Comparison of ENCODE assay signal across 1 fruit fly cellular context in genomic region chr3R:8300928-8301752, dm6.
TF ChIP-seq lines count a peak whose summit lies in the region.

TSS of gene CG9626 (minus strand) at chr3R:8300978.
TSS of gene mRpL1 (plus strand) at chr3R:8301440.

TF ChIP-seq in whole organism, embryonic, 481 proteins besides CTCF, POLR2A, EP300 and RAD21 (continued from another document):
- TF ChIP-seq CG31441 (GFP tag; IDR thresholded peaks at IDR 0.05; lab: Robert Waterston, UW) = no peak
- 0 out of 2 replicates have a peak, but pooled peaks have one; percentile 23 for TF ChIP-seq Bgb (GFP tag; IDR thresholded peaks at IDR 0.05; lab: Robert Waterston, UW; ENCODE audit: partially characterized antibody)
- TF ChIP-seq caup (GFP tag; optimal IDR thresholded peaks at IDR 0.05; lab: Kevin White, UChicago; ENCODE audit: severe bottlenecking) = no peak
- peak; percentile 45 for TF ChIP-seq CG17829 (tag; optimal IDR thresholded peaks at IDR 0.05; lab: Kevin White, UChicago)
- peak; percentile 6 for TF ChIP-seq dmrt11E (tag; optimal IDR thresholded peaks at IDR 0.05; lab: Kevin White, UChicago)
- TF ChIP-seq fd102C (GFP tag; optimal IDR thresholded peaks at IDR 0.05; lab: Kevin White, UChicago) = no peak
- no peak for TF ChIP-seq CG18011 (GFP tag; optimal IDR thresholded peaks at IDR 0.05; lab: Kevin White, UChicago)
- no peak for TF ChIP-seq NC2α (GFP tag; optimal IDR thresholded peaks at IDR 0.05; lab: Kevin White, UChicago)
- TF ChIP-seq sima (GFP tag; optimal IDR thresholded peaks at IDR 0.05; lab: Kevin White, UChicago) = no peak
- TF ChIP-seq CG13894 (tag; optimal IDR thresholded peaks at IDR 0.05; lab: Kevin White, UChicago) = no peak
- no peak for TF ChIP-seq CG11723 (GFP tag; optimal IDR thresholded peaks at IDR 0.05; lab: Kevin White, UChicago)
- TF ChIP-seq Hr78 (GFP tag; optimal IDR thresholded peaks at IDR 0.05; lab: Kevin White, UChicago) = no peak
- TF ChIP-seq CG1832 (GFP tag; optimal IDR thresholded peaks at IDR 0.05; lab: Kevin White, UChicago) = no peak
- no peak for TF ChIP-seq CG11695 (GFP tag; IDR thresholded peaks at IDR 0.05; lab: Robert Waterston, UW)
- peak; percentile 16 for TF ChIP-seq ERR (GFP tag; optimal IDR thresholded peaks at IDR 0.05; lab: Kevin White, UChicago)
- TF ChIP-seq CG10543 (GFP tag; optimal IDR thresholded peaks at IDR 0.05; lab: Kevin White, UChicago) = no peak
- 0 out of 2 replicates have a peak, but pooled peaks have one; percentile 12 for TF ChIP-seq nerfin-2 (GFP tag; IDR thresholded peaks at IDR 0.05; lab: Robert Waterston, UW; ENCODE audit: partially characterized antibody)
- no peak for TF ChIP-seq NfI (GFP tag; optimal IDR thresholded peaks at IDR 0.05; lab: Kevin White, UChicago)
- TF ChIP-seq CG14014 (GFP tag; IDR thresholded peaks at IDR 0.05; lab: Robert Waterston, UW) = no peak
- TF ChIP-seq wek (GFP tag; optimal IDR thresholded peaks at IDR 0.05; lab: Kevin White, UChicago) = no peak
- no peak for TF ChIP-seq CG12236 (GFP tag; optimal IDR thresholded peaks at IDR 0.05; lab: Kevin White, UChicago)
- TF ChIP-seq vfl (GFP tag; optimal IDR thresholded peaks at IDR 0.05; lab: Kevin White, UChicago) = peak; percentile 43
- TF ChIP-seq hb (GFP tag; IDR thresholded peaks at IDR 0.05; lab: Robert Waterston, UW; ENCODE audit: partially characterized antibody) = no peak
- TF ChIP-seq CG1602 (GFP tag; optimal IDR thresholded peaks at IDR 0.05; lab: Kevin White, UChicago) = no peak
- TF ChIP-seq CG1603 (tag; optimal IDR thresholded peaks at IDR 0.05; lab: Kevin White, UChicago) = peak; percentile 89
- peak; percentile 64 for TF ChIP-seq CG17186 (GFP tag; optimal IDR thresholded peaks at IDR 0.05; lab: Kevin White, UChicago)
- TF ChIP-seq wor (GFP tag; IDR thresholded peaks at IDR 0.05; lab: Robert Waterston, UW) = no peak
- TF ChIP-seq Drgx (GFP tag; IDR thresholded peaks at IDR 0.05; lab: Robert Waterston, UW) = no peak
- TF ChIP-seq lbe (GFP tag; optimal IDR thresholded peaks at IDR 0.05; lab: Kevin White, UChicago) = no peak
- TF ChIP-seq exex (tag; optimal IDR thresholded peaks at IDR 0.05; lab: Kevin White, UChicago) = no peak
- TF ChIP-seq CG14050 (GFP tag; IDR thresholded peaks at IDR 0.05; lab: Robert Waterston, UW) = no peak
- no peak for TF ChIP-seq CG8765 (GFP tag; IDR thresholded peaks at IDR 0.05; lab: Robert Waterston, UW)
- TF ChIP-seq E2f1 (GFP tag; IDR thresholded peaks at IDR 0.05; lab: Robert Waterston, UW) = no peak
- TF ChIP-seq cg (GFP tag; optimal IDR thresholded peaks at IDR 0.05; lab: Kevin White, UChicago) = no peak
- no peak for TF ChIP-seq usp (GFP tag; optimal IDR thresholded peaks at IDR 0.05; lab: Kevin White, UChicago)
- TF ChIP-seq Xrp1 (GFP tag; IDR thresholded peaks at IDR 0.05; lab: Robert Waterston, UW) = no peak
- no peak for TF ChIP-seq CG15479 (GFP tag; optimal IDR thresholded peaks at IDR 0.05; lab: Kevin White, UChicago)
- no peak for TF ChIP-seq stwl (tag; optimal IDR thresholded peaks at IDR 0.05; lab: Kevin White, UChicago)
- TF ChIP-seq Hr39 (optimal IDR thresholded peaks at IDR 0.05; lab: Kevin White, UChicago) = no peak
- peak; percentile 43 for TF ChIP-seq CG3847 (GFP tag; IDR thresholded peaks at IDR 0.05; lab: Robert Waterston, UW)
- TF ChIP-seq CG17359 (tag; optimal IDR thresholded peaks at IDR 0.05; lab: Kevin White, UChicago) = no peak
- no peak for TF ChIP-seq yki (optimal IDR thresholded peaks at IDR 0.05; lab: Kevin White, UChicago)
- TF ChIP-seq CG33557 (GFP tag; optimal IDR thresholded peaks at IDR 0.05; lab: Kevin White, UChicago) = no peak
- peak; percentile 68 for TF ChIP-seq sens (GFP tag; lab: Kevin White, UChicago)
- TF ChIP-seq dimm (GFP tag; IDR thresholded peaks at IDR 0.05; lab: Robert Waterston, UW) = no peak
- TF ChIP-seq GATAe (GFP tag; conservative IDR thresholded peaks at IDR 0.05; lab: Robert Waterston, UW) = peak; percentile 70; the same call in 1 of the 2 replicates
- TF ChIP-seq CG4328 (GFP tag; optimal IDR thresholded peaks at IDR 0.05; lab: Kevin White, UChicago) = no peak
- TF ChIP-seq shn (GFP tag; optimal IDR thresholded peaks at IDR 0.05; lab: Kevin White, UChicago) = no peak
